Worm (Caenorhabditis elegans) whole organism, L4/young adult: ENCODE results near the gene F57A8.6.

Experiments
- W03F9.2 ChIP-seq: fragments of 150-350 bp; optimal IDR thresholded peaks from 2 replicates; lab custom pipeline; 2014; ENCODE audit warnings: missing biosample characterization, missing genetic modification characterization
- dao-5 ChIP-seq: sonication (generic microtip); optimal IDR thresholded peaks from 2 replicates; lab custom pipeline; 2016; ENCODE audit warnings: missing genotype, missing genetic modification characterization, moderate library complexity, missing compliant biosample characterization
- him-1 ChIP-seq: sonication (generic microtip); optimal IDR thresholded peaks from 2 replicates; lab custom pipeline; 2016; ENCODE audit warnings: missing genotype, missing genetic modification reagents, missing genetic modification characterization, missing compliant biosample characterization

ce11 chrV:10023062-10023536, 50.6 kb downstream of the F57A8.6 start:
- TF ChIP-seq him-1 (no peak), dao-5 (tag; lab: Kevin White, UChicago) (no peak), W03F9.2 (tag; lab: Kevin White, UChicago) (no peak)
